Worm (Caenorhabditis elegans) whole organism, late embryonic: ENCODE data around the gene Y53F4B.11.

Experiments
- C08G9.2 ChIP-seq: sonication (generic microtip); optimal IDR thresholded peaks from 2 replicates; lab custom pipeline; 2016; ENCODE audit warnings: mild to moderate bottlenecking, missing genetic modification characterization, moderate library complexity, missing compliant biosample characterization
- C38D4.7 ChIP-seq: fragments of 200-800 bp; sonication (Bioruptor generic); optimal IDR thresholded peaks from 2 replicates; lab custom pipeline; 2018; ENCODE audit warnings: mild to moderate bottlenecking, missing genetic modification characterization, moderate library complexity, missing compliant biosample characterization
- K02D7.2 ChIP-seq: sonication (generic microtip); optimal IDR thresholded peaks from 2 replicates; lab custom pipeline; 2017; ENCODE audit warnings: mild to moderate bottlenecking, missing genetic modification characterization, missing compliant biosample characterization
- Y22D7AL.16 ChIP-seq: sonication (generic microtip); optimal IDR thresholded peaks from 2 replicates; lab custom pipeline; 2016; ENCODE audit warnings: missing genetic modification characterization, missing compliant biosample characterization
- ama-1 ChIP-seq: fragments of 150-350 bp; optimal IDR thresholded peaks from 2 replicates; lab custom pipeline; 2014
- ceh-14 ChIP-seq: sonication (generic microtip); optimal IDR thresholded peaks from 2 replicates; lab custom pipeline; 2016; ENCODE audit warnings: missing genotype, missing genetic modification characterization, missing compliant biosample characterization
- ceh-18 ChIP-seq: sonication (generic microtip); optimal IDR thresholded peaks from 2 replicates; lab custom pipeline; 2016; ENCODE audit warnings: missing genetic modification characterization, missing compliant biosample characterization
- ceh-19 ChIP-seq: fragments of 200-800 bp; sonication (Bioruptor generic); optimal IDR thresholded peaks from 2 replicates; lab custom pipeline; 2018; ENCODE audit warnings: mild to moderate bottlenecking, missing genetic modification characterization, missing compliant biosample characterization
- ceh-22 ChIP-seq: sonication (generic microtip); optimal IDR thresholded peaks from 2 replicates; lab custom pipeline; 2017; ENCODE audit warnings: missing biosample characterization, missing genetic modification characterization
- ceh-31 ChIP-seq: sonication (generic microtip); optimal IDR thresholded peaks from 2 replicates; lab custom pipeline; 2016; ENCODE audit warnings: missing genetic modification characterization, missing compliant biosample characterization
- ceh-34 ChIP-seq: sonication (generic microtip); optimal IDR thresholded peaks from 2 replicates; lab custom pipeline; 2016; ENCODE audit warnings: mild to moderate bottlenecking, missing genetic modification characterization, missing compliant biosample characterization
- ceh-45 ChIP-seq: fragments of 200-800 bp; sonication (Bioruptor generic); IDR thresholded peaks from 2 replicates; pipeline ENCODE4 v1.3.6; 2022; ENCODE audit warnings: missing genetic modification reagents, missing genetic modification characterization, missing compliant biosample characterization
- ceh-48 ChIP-seq: sonication (generic microtip); optimal IDR thresholded peaks from 2 replicates; lab custom pipeline; 2016; ENCODE audit warnings: missing genetic modification characterization, inconsistent platforms, missing compliant biosample characterization
- ceh-6 ChIP-seq: fragments of 200-800 bp; sonication (Bioruptor generic); optimal IDR thresholded peaks from 2 replicates; lab custom pipeline; 2018; ENCODE audit warnings: mild to moderate bottlenecking, missing genetic modification characterization, missing compliant biosample characterization
- ceh-9 ChIP-seq: sonication (generic microtip); optimal IDR thresholded peaks from 2 replicates; lab custom pipeline; 2016; ENCODE audit warnings: mild to moderate bottlenecking, missing genetic modification characterization, inconsistent platforms, missing compliant biosample characterization
- dve-1 ChIP-seq: sonication (generic microtip); optimal IDR thresholded peaks from 2 replicates; lab custom pipeline; 2017; ENCODE audit warnings: antibody characterized with exemption, mild to moderate bottlenecking, missing genetic modification characterization, missing compliant biosample characterization
- elt-2 ChIP-seq: sonication (generic microtip); optimal IDR thresholded peaks from 2 replicates; lab custom pipeline; 2016; ENCODE audit warnings: missing genetic modification reagents, missing genetic modification characterization, missing compliant biosample characterization
- ets-4 ChIP-seq: sonication (generic microtip); optimal IDR thresholded peaks from 2 replicates; lab custom pipeline; 2016; ENCODE audit warnings: missing genetic modification characterization, missing compliant biosample characterization
- eyg-1 ChIP-seq: sonication (generic microtip); optimal IDR thresholded peaks from 2 replicates; lab custom pipeline; 2016; ENCODE audit warnings: missing genotype, missing genetic modification characterization, missing compliant biosample characterization
- fkh-10 ChIP-seq: fragments of 150-350 bp; optimal IDR thresholded peaks from 2 replicates; lab custom pipeline; 2014; ENCODE audit warnings: missing biosample characterization, missing genetic modification reagents, missing genetic modification characterization
- fkh-6 ChIP-seq: sonication (generic microtip); optimal IDR thresholded peaks from 2 replicates; lab custom pipeline; 2016; ENCODE audit warnings: missing genetic modification characterization, missing compliant biosample characterization
- hlh-13 ChIP-seq: fragments of 200-800 bp; sonication (Bioruptor generic); optimal IDR thresholded peaks from 2 replicates; lab custom pipeline; 2018; ENCODE audit warnings: mild to moderate bottlenecking, missing genetic modification characterization, missing compliant biosample characterization
- hlh-15 ChIP-seq: sonication (generic microtip); optimal IDR thresholded peaks from 2 replicates; lab custom pipeline; 2016; ENCODE audit warnings: missing genetic modification characterization, missing compliant biosample characterization
- hlh-6 ChIP-seq: sonication (generic microtip); optimal IDR thresholded peaks from 2 replicates; lab custom pipeline; 2016; ENCODE audit warnings: missing genotype, missing genetic modification characterization, missing compliant biosample characterization
- hlh-8 ChIP-seq: sonication (generic microtip); optimal IDR thresholded peaks from 2 replicates; lab custom pipeline; 2016; ENCODE audit warnings: missing genotype, missing genetic modification characterization, missing compliant biosample characterization
- lim-6 ChIP-seq: sonication (generic microtip); optimal IDR thresholded peaks from 2 replicates; lab custom pipeline; 2016; ENCODE audit warnings: missing genetic modification characterization, missing compliant biosample characterization
- madf-2 ChIP-seq: sonication (generic microtip); optimal IDR thresholded peaks from 2 replicates; lab custom pipeline; 2017; ENCODE audit warnings: missing genetic modification characterization, missing compliant biosample characterization
- nfya-1 ChIP-seq: sonication (generic microtip); optimal IDR thresholded peaks from 2 replicates; lab custom pipeline; 2017; ENCODE audit warnings: missing genetic modification characterization, mild to moderate bottlenecking, missing compliant biosample characterization, antibody characterized with exemption, moderate library complexity
- npax-4 ChIP-seq: sonication (generic microtip); optimal IDR thresholded peaks from 2 replicates; lab custom pipeline; 2016; ENCODE audit warnings: missing genetic modification characterization, missing compliant biosample characterization
- odd-2 ChIP-seq: sonication (generic microtip); optimal IDR thresholded peaks from 2 replicates; lab custom pipeline; 2017; ENCODE audit warnings: antibody characterized with exemption, mild to moderate bottlenecking, missing genetic modification characterization, missing compliant biosample characterization
- pag-3 ChIP-seq: sonication (generic microtip); optimal IDR thresholded peaks from 2 replicates; lab custom pipeline; 2016; ENCODE audit warnings: missing compliant biosample characterization, missing genetic modification characterization, borderline replicate concordance
- pat-9 ChIP-seq: fragments of 200-800 bp; sonication (Bioruptor generic); optimal IDR thresholded peaks from 2 replicates; lab custom pipeline; 2018; ENCODE audit warnings: mild to moderate bottlenecking, missing genetic modification characterization, moderate library complexity, missing compliant biosample characterization
- pax-1 ChIP-seq: fragments of 150-350 bp; optimal IDR thresholded peaks from 2 replicates; lab custom pipeline; 2014; ENCODE audit warnings: missing biosample characterization, missing genetic modification characterization
- pros-1 ChIP-seq: fragments of 150-350 bp; optimal IDR thresholded peaks from 2 replicates; lab custom pipeline; 2014; ENCODE audit warnings: missing biosample characterization, missing genetic modification reagents, missing genetic modification characterization
- ref-2 ChIP-seq: sonication (generic microtip); optimal IDR thresholded peaks from 2 replicates; lab custom pipeline; 2016; ENCODE audit warnings: missing genetic modification characterization, missing compliant biosample characterization
- rnt-1 ChIP-seq: sonication (generic microtip); optimal IDR thresholded peaks from 2 replicates; lab custom pipeline; 2016; ENCODE audit warnings: missing genetic modification characterization, missing compliant biosample characterization
- sox-2 ChIP-seq: fragments of 200-800 bp; sonication (Bioruptor generic); IDR thresholded peaks from 2 replicates; pipeline ENCODE4 v1.3.6; 2022; ENCODE audit warnings: missing genetic modification reagents, missing genetic modification characterization, missing compliant biosample characterization
- tbx-2 ChIP-seq: sonication (generic microtip); optimal IDR thresholded peaks from 2 replicates; lab custom pipeline; 2016; ENCODE audit warnings: missing genetic modification characterization, missing compliant biosample characterization
- tbx-7 ChIP-seq: sonication (generic microtip); optimal IDR thresholded peaks from 2 replicates; lab custom pipeline; 2016; ENCODE audit warnings: missing genotype, missing genetic modification characterization, missing compliant biosample characterization
- unc-42 ChIP-seq: sonication (generic microtip); optimal IDR thresholded peaks from 2 replicates; lab custom pipeline; 2016; ENCODE audit warnings: missing genotype, missing genetic modification characterization, missing compliant biosample characterization
- unc-55 ChIP-seq: sonication (generic microtip); optimal IDR thresholded peaks from 2 replicates; lab custom pipeline; 2017; ENCODE audit warnings: missing biosample characterization, missing genetic modification reagents, missing genetic modification characterization
- zip-5 ChIP-seq: sonication (generic microtip); optimal IDR thresholded peaks from 2 replicates; lab custom pipeline; 2016; ENCODE audit warnings: missing genetic modification characterization, missing compliant biosample characterization
- ztf-16 ChIP-seq: sonication (generic microtip); optimal IDR thresholded peaks from 2 replicates; lab custom pipeline; 2017; ENCODE audit warnings: missing genetic modification characterization, missing compliant biosample characterization

Y53F4B.11 gene

DNA sequence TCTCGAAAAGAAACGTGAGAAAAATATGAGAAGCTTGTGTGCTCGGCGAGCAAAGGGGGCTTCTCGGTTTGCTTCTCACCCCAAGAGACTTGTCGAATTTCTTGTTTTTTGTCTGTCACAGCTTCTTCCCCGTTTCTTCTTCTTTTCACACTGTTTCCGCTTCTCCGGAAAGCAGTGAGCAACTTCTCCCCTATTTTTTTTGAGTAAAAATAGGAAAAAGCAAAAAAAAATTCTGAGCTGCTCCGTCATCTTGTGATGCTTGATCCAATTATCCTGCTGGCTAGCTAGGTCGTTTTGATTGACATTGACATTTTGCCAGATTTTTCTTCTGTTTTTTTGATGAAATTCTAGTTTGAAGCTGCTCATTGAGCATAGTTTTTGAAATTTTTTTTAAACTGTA, 3.8 kb downstream of the Y53F4B.11 start, which contains the start of gene Y53F4B.51:
Gene Y53F4B.51, minus strand, starts transcription at position 63 of the 400 bp plus-strand sequence.
- TF ChIP-seq ceh-31 (tag; lab: Kevin White, UChicago): no peak
- no peak for TF ChIP-seq ceh-48 (tag; lab: Kevin White, UChicago)
- TF ChIP-seq unc-42 (tag; lab: Kevin White, UChicago): peak; percentile 45
- no peak for TF ChIP-seq hlh-6 (tag; lab: Kevin White, UChicago)
- TF ChIP-seq hlh-13 (GFP tag; lab: Kevin White, UChicago): no peak
- TF ChIP-seq, all 69 proteins: peak for 1

DNA sequence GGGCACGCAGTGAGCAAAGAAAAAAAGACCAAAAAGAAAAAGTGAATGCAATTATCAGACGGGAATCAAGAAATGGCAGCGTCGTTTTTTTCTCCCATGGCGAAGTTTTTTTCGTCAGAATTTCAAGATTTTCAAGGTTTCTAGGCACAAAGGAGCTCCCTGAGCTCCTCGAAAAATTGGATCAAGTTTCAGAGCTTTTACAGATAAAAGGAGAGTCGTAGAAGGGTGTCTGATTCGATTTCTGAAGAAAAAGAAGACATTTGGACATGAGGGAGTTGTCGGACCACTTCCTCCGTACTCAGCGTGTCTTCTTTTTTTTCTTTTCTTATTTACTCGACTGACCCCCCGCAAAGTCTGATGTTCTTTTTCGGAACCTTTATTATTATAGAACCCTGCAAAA, 5.1 kb downstream of the Y53F4B.11 start:
- TF ChIP-seq hlh-8 (tag; lab: Kevin White, UChicago): no peak
- peak; percentile 55 for TF ChIP-seq unc-42 (tag; lab: Kevin White, UChicago)

DNA sequence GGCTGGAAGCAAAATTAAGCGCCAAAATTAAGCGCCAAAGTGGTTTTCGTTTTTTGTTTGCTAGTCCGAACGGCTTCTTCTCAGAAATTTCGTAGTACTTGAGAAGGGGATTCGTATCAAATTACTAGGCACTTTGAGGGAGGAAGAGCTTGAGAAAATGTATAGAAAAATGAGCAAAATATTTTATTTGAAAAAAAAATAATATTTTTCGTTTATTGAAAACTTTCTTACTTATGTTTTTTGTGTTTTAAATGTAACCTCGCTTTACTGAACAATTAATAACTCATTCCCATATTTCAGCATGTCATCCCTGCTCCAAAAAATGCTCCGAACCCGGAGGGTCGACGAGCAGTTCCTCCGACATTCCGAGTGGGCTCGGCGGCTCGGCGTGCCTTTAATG, 8.4 kb downstream of the Y53F4B.11 start, which contains the start of gene Y53F4B.12:
Gene Y53F4B.12, plus strand, starts transcription at position 301 of the 400 bp plus-strand sequence.
- TF ChIP-seq ref-2 (tag; lab: Kevin White, UChicago): no peak
- TF ChIP-seq, all 69 proteins: peak for 0

DNA sequence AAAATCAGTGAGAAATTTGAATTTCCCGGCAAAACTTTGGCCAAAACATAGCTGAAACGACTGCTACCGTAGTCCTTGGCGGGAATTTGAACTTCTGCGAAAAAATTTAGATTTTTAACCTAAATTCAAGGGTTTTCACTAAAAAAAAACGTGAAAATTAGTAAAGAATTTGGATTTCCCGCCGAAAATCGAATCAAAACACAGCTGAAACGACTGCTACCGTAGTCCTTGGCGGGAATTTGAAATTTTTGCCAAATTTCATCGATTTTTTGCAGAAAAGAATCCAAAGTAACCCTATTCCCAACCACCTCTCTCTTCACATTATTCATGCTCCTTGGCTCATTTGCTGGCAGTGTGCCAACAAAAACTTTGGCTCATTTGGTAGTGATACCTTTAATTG, 14.6 kb downstream of the Y53F4B.11 start:
- TF ChIP-seq ceh-45 (GFP tag; lab: Robert Waterston, UW): no peak
- no peak for TF ChIP-seq fkh-6
- no peak for TF ChIP-seq ama-1 (lab: Kevin White, UChicago)
- TF ChIP-seq unc-55 (GFP tag; lab: Kevin White, UChicago): no peak
- no peak for TF ChIP-seq ceh-18 (tag; lab: Kevin White, UChicago)
- TF ChIP-seq madf-2 (tag; lab: Kevin White, UChicago): no peak
- no peak for TF ChIP-seq sox-2 (GFP tag; lab: Robert Waterston, UW)
- no peak for TF ChIP-seq hlh-15 (tag; lab: Kevin White, UChicago)
- no peak for TF ChIP-seq ztf-16 (tag; lab: Kevin White, UChicago)
- TF ChIP-seq K02D7.2 (tag; lab: Kevin White, UChicago): no peak

DNA sequence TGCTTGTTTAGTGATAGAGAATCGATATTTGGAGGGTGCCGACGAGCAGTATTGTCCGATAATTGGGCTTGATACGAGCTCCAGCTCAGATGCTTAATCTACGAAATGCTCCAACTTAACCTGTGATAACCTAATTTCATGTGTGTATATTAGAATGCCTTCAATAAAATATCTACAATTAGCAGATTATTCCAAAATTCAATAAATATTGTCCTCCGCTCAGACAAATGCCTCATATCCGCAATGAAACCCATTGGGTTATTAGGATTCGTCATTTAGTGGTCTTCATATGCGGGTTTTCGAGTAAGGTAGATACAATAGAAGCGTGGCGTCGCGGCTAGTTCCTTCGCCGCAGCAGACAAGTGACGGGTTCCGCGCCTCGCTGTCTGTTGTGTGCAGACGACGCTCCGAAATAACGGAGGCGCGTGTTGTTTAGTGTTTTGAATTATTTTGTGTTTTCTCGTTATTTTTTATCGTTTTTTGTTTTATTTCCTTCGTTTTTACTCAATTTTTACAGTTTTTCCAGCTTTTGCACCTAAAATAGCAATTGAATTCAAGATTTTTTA, 15.1 kb downstream of the Y53F4B.11 start, which contains the start of gene cmtr-1:
Gene cmtr-1, plus strand, starts transcription at position 516 of the 566 bp plus-strand sequence.
- TF ChIP-seq K02D7.2 (tag; lab: Kevin White, UChicago): no peak
- TF ChIP-seq tbx-7 (tag; lab: Kevin White, UChicago): no peak
- TF ChIP-seq ref-2 (tag; lab: Kevin White, UChicago): peak; percentile 77
- peak; percentile 47 for TF ChIP-seq unc-42 (tag; lab: Kevin White, UChicago)
- peak; percentile 14 for TF ChIP-seq C08G9.2 (tag; lab: Kevin White, UChicago)
- no peak for TF ChIP-seq ceh-9 (tag; lab: Kevin White, UChicago)
- peak; percentile 59 for TF ChIP-seq elt-2 (tag; lab: Kevin White, UChicago)
- TF ChIP-seq ceh-31 (tag; lab: Kevin White, UChicago): peak; percentile 48
- TF ChIP-seq ceh-34 (tag; lab: Kevin White, UChicago): peak; percentile 43
- peak; percentile 74 for TF ChIP-seq pax-1
- peak; percentile 36 for TF ChIP-seq ets-4 (tag; lab: Kevin White, UChicago)
- TF ChIP-seq ceh-6 (GFP tag; lab: Kevin White, UChicago): no peak
- TF ChIP-seq lim-6 (tag; lab: Kevin White, UChicago): no peak
- TF ChIP-seq fkh-6: no peak
- no peak for TF ChIP-seq eyg-1 (tag; lab: Kevin White, UChicago)
- TF ChIP-seq madf-2 (tag; lab: Kevin White, UChicago): peak; percentile 68
- TF ChIP-seq zip-5 (tag; lab: Kevin White, UChicago): no peak
- no peak for TF ChIP-seq pag-3
- TF ChIP-seq pat-9: no peak
- no peak for TF ChIP-seq C38D4.7
- TF ChIP-seq fkh-10 (GFP tag; lab: Kevin White, UChicago): no peak
- TF ChIP-seq ztf-16 (tag; lab: Kevin White, UChicago): peak; percentile 96
- peak; percentile 63 for TF ChIP-seq pros-1 (tag; lab: Kevin White, UChicago)
- peak; percentile 62 for TF ChIP-seq tbx-2
- TF ChIP-seq dve-1: peak; percentile 78
- TF ChIP-seq npax-4 (tag; lab: Kevin White, UChicago): no peak
- no peak for TF ChIP-seq ceh-14 (tag; lab: Kevin White, UChicago)
- TF ChIP-seq Y22D7AL.16: peak; percentile 8
- peak; percentile 72 for TF ChIP-seq rnt-1 (tag; lab: Kevin White, UChicago)
- no peak for TF ChIP-seq ceh-19 (GFP tag; lab: Kevin White, UChicago)
- peak; percentile 90 for TF ChIP-seq ama-1 (lab: Kevin White, UChicago)
- no peak for TF ChIP-seq ceh-22
- peak; percentile 62 for TF ChIP-seq unc-55 (GFP tag; lab: Kevin White, UChicago)
- TF ChIP-seq odd-2 (tag; lab: Kevin White, UChicago): no peak
- TF ChIP-seq nfya-1: peak; percentile 78
